Fruit fly (Drosophila melanogaster): Measurements from ENCODE around the gene BtbVII.

The BtbVII gene

DNA sequence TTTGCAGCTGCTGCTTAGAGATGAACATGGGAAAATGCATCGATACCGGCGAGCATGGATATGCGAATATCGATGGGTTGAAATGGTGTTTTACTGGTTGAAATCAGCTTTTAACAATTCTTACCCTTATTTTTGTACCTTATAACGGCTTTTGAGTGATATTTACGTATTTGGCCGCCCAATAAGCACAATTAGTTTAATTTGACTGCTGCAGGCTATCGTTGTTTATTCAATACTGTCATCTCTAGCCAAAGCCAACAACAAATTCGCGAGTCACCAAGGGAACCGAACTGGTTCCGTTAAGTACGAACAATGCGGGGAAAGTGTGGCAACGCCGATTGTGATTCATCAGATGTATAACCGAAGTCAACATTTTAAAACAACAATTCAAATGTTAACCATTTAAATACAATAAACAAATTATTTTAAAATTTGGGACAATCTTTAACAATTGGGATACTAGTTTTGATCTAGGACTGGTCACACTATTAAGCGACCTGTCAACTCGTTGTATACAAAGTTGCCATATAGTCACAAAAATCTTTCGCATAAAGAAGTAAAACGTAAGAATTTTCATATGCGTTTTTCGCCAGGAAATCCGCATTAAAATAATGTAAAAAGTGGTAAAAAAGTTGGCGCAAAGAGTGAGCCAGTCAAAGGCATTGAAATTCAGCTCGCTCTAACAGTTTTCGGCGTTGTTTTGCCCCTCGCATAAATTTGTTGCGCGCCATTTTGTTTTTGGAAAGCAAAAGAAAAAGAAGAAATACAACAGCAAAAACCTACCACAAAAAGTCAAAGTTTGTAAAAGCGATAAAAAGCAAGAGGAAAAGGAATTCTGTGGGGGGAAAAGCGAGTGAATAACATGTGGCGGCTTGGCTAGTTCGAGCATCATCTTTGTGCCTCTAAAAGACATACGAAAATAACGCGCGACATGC is at the start of gene BtbVII, which contains the start of gene Usp5:
Gene BtbVII (plus strand): TSS at position 522 of the 935 bp plus-strand sequence.
Gene Usp5 (minus strand): TSS at position 234 of the 935 bp plus-strand sequence.
- TF ChIP-seq CG8478 (optimal IDR thresholded peaks at IDR 0.05) (no peak), CTCF (optimal IDR thresholded peaks at IDR 0.05) (no peak)

DNA sequence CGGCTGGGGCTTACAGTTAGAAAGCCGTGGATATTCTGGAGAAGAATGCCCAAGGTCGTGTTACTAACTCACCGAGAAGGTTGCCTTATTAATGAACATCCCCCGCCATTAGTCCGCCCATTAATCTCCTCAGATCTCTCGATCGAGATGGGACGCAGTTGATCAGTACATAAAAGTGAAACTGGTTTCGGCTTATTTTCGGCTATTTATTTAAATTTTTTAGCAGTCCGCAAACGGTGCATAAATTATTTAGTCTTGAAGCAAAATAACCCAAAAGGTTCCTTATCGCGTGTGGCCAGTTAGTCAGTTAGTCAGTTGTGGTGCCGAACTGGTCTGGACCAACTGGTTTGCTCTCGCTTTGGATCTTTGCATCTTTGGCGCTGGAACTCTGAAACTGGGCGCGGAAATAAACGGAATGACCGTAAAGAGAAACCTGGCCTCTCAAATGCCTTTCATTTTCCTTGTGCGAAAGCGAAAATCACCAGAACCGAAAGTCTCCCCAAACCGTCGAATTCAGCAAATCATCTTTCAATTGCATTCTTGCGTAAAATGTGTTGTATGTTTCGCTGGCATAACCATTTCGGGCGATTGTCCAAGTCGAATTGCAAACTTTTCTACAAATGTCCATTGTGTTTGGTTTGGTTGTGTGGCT is 49.5 kb upstream of the BtbVII start:
- TF ChIP-seq CTCF (optimal IDR thresholded peaks at IDR 0.05) (no peak), CG8478 (optimal IDR thresholded peaks at IDR 0.05) (no peak)

DNA sequence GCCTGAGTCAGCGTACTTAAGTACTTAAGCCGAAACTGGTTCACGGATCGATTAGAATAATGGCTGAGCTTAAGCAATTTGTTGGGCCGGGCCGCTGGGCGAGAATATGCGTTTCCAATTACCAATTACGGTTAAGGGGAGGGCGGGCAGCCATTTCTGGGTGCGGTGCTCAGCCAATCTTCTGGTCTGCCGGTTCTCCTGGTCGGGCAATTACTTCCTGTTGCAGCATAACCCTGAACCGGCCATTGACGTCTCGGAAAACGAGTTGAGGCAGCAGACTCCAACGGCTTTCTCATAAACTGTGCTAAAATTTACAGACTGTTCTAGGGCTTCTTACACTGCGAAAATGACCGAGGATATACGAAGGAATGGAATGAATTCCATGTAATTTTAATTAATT is 47.3 kb upstream of the BtbVII start:
- no peak for TF ChIP-seq CTCF (optimal IDR thresholded peaks at IDR 0.05)
- TF ChIP-seq CG8478 (optimal IDR thresholded peaks at IDR 0.05) = no peak

DNA sequence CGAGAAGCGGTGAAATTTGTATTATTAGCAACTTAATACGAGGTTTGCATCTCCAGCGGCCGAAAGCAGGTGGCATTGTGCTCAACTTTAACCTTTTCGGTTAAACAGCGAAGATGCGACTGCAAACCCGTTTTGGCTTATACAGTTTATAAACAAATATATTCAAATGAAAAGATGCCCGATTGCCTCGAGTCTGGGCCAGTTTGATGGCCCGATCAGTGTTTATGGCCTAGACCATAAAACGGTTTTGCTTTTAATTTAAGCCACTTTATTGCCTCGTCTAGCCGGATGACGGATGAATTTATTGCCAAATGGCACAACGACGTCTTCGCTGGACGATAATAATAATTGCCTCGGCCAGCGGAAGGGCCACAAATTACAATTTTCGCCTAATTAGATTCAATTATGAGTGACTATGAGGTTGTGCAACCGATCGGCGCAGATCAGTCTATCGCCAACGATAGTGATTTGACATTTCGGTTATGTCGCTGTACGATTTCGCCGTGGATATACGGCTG is 45.9 kb upstream of the BtbVII start:
- TF ChIP-seq CTCF (optimal IDR thresholded peaks at IDR 0.05) (no peak), CG8478 (optimal IDR thresholded peaks at IDR 0.05) (no peak)

DNA sequence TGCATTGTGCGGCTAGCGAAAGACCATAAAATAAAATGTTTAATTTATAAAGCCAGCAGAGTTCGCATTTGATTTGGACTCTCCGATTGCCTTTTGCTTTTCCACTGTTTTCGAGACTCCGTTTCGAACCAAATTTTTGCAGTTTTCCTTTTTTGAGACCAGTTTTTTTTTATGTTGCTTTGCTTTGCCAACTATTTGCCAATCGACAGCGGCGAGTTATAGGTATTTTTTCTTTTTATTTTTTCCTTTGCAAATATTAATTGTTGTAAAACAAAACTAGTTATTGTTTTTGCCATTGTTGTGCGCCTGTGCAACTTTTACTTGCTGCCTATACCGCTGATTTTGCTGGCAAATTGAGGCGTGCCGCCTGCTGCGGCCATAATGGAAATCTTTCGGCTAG is 42.9 kb upstream of the BtbVII start:
- no peak for TF ChIP-seq CG8478 (optimal IDR thresholded peaks at IDR 0.05)
- no peak for TF ChIP-seq CTCF (optimal IDR thresholded peaks at IDR 0.05)

DNA sequence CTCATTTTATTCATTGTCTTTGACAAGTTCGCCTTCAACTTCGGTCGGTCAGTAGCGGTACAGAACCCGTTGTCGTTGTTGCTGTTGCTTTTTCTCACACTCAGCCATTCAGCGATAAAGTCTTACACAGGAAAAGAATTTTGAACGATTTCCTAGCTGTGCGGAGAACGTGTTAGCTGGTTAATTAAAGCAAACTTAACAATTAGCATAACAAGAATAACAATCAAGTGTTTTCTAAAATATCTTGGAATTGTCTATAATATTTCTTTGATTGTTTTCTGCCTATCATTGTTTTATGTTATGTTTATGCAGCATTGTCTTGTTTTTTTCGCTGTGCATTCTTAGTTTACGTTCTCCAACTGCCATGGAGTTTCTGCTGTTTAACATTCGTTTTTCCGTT is 42.3 kb upstream of the BtbVII start:
- no peak for TF ChIP-seq CTCF (optimal IDR thresholded peaks at IDR 0.05)
- TF ChIP-seq CG8478 (optimal IDR thresholded peaks at IDR 0.05) = no peak

DNA sequence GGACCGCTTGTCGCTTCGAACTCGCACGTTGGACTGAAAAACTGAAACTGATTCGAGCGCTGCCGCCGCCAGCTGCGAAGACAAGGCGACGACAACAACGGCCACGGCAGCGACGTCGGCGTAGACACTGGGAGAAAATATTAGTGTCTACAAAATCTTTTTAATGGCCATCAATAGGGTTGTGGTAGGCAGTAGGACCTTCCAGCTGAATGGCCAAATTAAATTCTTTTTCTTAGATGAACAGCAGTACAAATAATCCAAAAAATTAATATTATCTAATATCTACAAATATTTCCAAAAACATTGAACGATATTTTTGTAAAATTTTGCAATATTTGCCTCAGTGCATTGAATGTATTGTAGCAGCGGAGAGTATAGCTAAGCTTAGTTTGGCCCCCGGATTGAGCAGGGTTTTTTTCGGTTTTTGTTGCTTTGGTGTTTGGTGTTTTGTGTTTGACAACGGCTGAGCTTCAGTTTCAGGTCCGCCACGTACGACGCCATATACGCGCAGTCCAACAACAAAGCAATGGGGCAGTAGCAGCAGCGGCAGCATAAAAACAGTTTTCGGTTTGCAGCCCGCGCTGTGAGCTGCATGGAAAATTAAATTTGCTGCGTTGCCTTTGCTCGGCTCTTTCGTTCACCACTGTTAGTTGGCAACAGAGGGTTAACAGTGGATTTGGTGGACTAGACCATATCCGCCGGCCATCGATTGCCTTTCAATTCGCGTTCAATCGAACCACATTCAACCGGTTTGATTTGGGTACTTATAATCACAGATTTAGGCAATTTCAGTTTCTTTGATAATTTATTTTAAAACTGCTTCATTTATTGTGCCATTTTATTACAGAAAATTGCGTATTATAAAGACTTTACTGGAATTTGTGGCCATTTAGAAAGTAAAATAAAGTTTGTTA is 41.3 kb upstream of the BtbVII start, which contains the start of gene Cht7:
Gene Cht7 (minus strand): TSS at position 51 of the 914 bp plus-strand sequence.
- TF ChIP-seq CTCF (optimal IDR thresholded peaks at IDR 0.05) (no peak), CG8478 (optimal IDR thresholded peaks at IDR 0.05) (no peak)

DNA sequence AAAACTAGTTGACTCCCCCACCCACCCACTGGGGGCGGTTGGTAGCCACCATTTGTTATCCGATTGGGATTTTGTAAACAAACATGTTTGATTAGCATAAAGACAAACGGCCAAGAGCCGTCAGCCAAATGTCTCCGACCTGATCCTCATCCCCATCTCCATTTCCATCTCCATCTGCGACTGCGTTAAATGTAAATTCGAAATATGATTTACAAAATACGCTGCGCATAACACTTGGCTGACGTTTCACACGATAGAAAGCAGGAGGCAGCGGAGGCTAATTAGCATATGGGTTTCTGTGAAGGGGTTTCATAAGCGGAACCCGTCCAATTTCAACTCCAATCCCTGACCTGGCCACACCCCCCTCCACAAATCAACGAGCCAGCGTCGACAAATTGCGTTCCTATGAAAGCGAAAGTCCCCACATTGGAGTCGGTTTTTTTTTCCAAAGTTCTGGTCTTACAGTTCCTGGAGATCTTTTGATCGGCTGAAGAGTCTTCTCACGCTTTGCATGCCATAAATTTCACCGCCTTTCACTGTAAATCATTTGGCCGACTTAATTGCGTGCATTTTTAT is 40.3 kb upstream of the BtbVII start:
- TF ChIP-seq CG8478 (optimal IDR thresholded peaks at IDR 0.05) = no peak
- TF ChIP-seq CTCF (optimal IDR thresholded peaks at IDR 0.05) = no peak

DNA sequence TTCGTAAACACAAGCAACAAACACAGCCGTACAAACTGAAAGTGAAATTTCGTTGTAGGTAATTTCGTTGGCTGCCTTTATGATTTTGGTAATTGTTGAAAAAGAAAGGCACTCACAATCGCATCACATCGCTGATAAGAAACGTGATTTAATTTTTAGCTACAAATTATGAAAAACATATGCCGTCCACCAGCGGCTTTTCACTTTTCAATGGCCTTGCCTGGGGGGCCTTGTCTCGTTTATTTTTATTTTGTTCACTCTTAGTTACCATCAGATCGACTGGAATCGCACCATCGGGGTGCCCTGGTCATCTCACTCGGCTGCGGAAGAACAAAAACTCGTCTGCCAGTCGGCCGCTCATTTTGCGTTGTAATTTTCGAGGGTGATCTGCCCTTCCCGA is 39.5 kb upstream of the BtbVII start:
- TF ChIP-seq CTCF (optimal IDR thresholded peaks at IDR 0.05) = no peak
- TF ChIP-seq CG8478 (optimal IDR thresholded peaks at IDR 0.05) = no peak

DNA sequence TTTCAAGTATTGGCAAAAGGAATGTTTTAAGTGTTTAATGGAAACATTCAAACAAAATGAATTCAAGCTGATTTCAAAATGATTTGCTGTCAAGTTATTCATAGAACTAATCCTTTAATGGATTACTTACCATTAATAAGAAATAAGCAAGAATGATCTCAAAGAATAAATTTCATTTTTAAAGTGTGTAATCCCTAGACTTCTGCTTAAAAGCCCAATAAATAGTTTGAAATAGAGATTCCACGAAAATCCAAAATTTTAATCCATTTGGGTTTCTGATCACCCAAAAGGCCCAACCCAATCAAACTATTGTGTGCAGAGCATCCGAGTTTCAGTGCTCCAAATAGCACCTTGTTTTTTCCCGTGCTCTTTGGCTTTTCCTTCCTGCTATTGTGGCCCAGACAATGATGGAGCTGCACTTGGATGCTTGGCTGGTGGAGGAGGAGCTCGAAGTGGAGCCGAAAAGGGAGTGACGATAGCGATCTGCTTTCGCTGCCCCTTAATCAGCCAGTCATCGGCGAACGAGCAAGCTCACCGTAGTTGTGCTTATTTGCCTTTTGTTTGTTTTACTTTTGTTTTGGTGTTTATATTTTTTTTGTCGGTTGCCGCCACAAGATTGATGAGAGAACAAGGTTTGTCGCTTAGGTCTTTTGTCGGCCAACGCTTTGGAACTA is 38.9 kb upstream of the BtbVII start:
- TF ChIP-seq CTCF (optimal IDR thresholded peaks at IDR 0.05) (no peak), CG8478 (optimal IDR thresholded peaks at IDR 0.05) (no peak)

DNA sequence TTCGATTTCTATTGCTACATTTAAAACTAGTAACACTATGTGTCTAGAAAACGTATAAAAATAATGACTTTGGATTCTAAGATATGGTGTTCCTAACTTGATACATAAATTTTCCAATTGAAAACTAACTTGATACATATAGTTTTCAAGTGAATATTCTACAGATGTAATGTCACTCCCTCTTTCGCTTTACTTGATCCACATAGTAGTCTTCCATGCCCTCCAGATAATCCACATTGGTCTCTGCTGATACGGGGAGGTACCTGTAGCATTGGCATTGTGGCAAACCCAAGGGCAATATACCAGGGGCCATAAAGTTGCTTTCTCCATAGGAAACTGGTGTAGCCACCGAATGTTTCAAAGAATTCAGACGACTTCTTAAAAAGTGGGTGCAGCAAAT is 37.3 kb upstream of the BtbVII start, which contains the start of gene CG45066:
Gene CG45066 (minus strand): TSS at position 101 of the 400 bp plus-strand sequence.
- no peak for TF ChIP-seq CTCF (optimal IDR thresholded peaks at IDR 0.05)

DNA sequence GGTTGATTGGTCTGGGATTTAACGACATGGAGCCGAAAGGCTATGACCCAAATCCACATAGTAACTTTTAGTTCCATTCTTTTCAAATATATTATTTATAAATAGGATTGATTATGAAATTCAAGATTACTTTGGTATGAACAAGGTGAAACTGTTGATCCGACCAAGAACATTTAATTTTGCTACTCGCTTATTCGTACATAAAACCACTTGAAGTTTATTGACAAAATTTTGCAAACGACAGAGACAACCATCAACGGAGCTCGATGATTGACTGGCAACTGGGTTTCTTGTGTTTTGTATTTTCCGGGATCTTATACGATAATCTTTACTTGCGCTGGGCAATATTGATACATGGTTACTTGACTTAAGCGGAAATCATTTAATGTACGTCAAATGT is 34.1 kb upstream of the BtbVII start, which contains the start of gene CG45067:
Gene CG45067 (minus strand): TSS at position 101 of the 400 bp plus-strand sequence.
- no peak for TF ChIP-seq CG8478 (optimal IDR thresholded peaks at IDR 0.05)
- no peak for TF ChIP-seq CTCF (optimal IDR thresholded peaks at IDR 0.05)

DNA sequence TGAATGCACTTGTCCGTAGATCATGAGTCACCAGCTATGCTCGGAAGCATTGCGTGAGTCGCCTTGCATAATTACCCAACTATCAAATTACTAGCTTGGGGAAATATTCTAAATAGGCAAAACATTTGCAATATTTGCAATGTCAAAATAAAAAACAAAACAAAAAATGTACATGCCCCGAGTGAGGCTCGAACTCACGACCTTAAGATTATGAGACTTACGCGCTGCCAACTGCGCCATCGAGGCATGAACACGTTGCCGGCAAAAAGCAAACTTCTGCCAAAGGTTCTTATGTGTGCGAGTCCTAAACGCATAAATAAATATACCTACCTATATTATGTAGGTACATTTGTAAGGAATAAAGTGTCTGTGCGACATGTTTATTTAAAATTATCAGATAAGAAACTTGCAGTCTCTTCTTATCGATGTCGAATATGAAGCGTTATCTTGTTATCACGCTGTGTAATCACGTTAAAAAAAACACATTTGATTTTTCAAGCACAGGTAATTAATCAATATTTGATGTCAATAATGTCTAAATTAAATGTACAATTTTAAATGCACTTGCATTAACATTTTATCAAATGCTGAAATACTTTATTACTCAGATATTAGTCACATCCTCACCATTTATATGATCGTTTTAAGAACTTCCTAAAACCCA is 26.5 kb upstream of the BtbVII start:
- no peak for TF ChIP-seq CG8478 (optimal IDR thresholded peaks at IDR 0.05)
- no peak for TF ChIP-seq CTCF (optimal IDR thresholded peaks at IDR 0.05)
